Fruit fly (Drosophila melanogaster): Measurements from ENCODE around the gene ush.

Gene ush

DNA sequence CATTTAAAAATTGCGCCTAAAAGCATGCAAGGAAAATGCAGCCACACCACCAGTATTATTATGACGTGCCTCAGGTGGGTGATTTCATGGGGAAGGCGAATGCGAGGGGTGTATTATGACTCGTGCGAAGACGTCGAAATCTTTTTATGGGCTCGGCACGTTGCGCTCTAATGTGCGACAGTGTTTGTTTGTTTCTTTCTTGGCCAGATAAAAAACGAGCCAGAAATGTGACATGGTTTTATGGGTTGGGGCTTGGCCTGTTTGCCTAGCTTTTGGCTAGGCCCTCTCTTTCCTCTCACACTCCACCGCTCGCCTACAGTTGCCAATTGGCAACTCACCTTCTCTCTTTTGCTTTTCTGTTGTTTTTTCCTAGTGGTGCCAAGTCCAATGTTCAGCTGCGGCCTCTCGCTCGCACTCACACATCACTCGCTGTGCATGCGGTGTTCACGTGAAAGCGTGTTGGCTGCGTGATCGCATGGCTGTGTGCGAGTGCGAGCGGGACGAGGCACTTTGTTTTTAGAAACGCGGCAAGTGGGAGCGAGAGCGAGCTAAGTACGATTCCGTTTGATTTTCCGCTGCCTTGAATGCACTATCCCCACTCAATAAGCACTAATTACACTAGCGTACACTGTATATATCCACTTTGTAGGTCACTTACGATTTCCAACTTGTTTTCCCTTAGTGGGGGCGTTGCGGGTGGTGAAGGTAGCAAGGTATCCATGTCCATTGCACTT lies 2.9 kb downstream of the ush start (continued):
- TF ChIP-seq kay (GFP tag; optimal IDR thresholded peaks at IDR 0.05) (peak; percentile 89), caup (GFP tag; optimal IDR thresholded peaks at IDR 0.05; ENCODE audit: severe bottlenecking) (peak; percentile 52), kah (GFP tag; optimal IDR thresholded peaks at IDR 0.05) (peak; percentile 89), Trl (optimal IDR thresholded peaks at IDR 0.05) (peak; percentile 56 to 74), Trl (GFP tag; optimal IDR thresholded peaks at IDR 0.05) (peak; percentile 18), shn (GFP tag; optimal IDR thresholded peaks at IDR 0.05) (peak; percentile 40), CG7271 (tag; optimal IDR thresholded peaks at IDR 0.05) (no peak), repo (GFP tag; optimal IDR thresholded peaks at IDR 0.05) (peak; percentile 3), CG11504 (tag; optimal IDR thresholded peaks at IDR 0.05) (no peak), sens (GFP tag) (peak; percentile 88), wek (GFP tag; optimal IDR thresholded peaks at IDR 0.05) (peak; percentile 26), dpn (GFP tag; optimal IDR thresholded peaks at IDR 0.05) (peak in 1 of 2 experiments; percentile 11), Fer2 (tag; optimal IDR thresholded peaks at IDR 0.05) (no peak), CG9797 (GFP tag; optimal IDR thresholded peaks at IDR 0.05) (no peak), danr (GFP tag; IDR thresholded peaks at IDR 0.05) (no peak), Asciz (GFP tag; optimal IDR thresholded peaks at IDR 0.05) (no peak), D19A (tag; optimal IDR thresholded peaks at IDR 0.05) (peak; percentile 46), HHEX (GFP tag; optimal IDR thresholded peaks at IDR 0.05) (peak; percentile 68), CG13296 (GFP tag; optimal IDR thresholded peaks at IDR 0.05) (peak; percentile 76), YL-1 (GFP tag; optimal IDR thresholded peaks at IDR 0.05) (peak; percentile 27), Doc3 (GFP tag; IDR thresholded peaks at IDR 0.05; ENCODE audit: partially characterized antibody) (no peak), CG8478 (optimal IDR thresholded peaks at IDR 0.05) (peak; percentile 80), CG3281 (GFP tag; optimal IDR thresholded peaks at IDR 0.05) (peak; percentile 5), CG12659 (GFP tag; optimal IDR thresholded peaks at IDR 0.05) (no peak), fd3F (GFP tag; optimal IDR thresholded peaks at IDR 0.05) (no peak), lola (GFP tag; optimal IDR thresholded peaks at IDR 0.05) (no peak), Dad (GFP tag; optimal IDR thresholded peaks at IDR 0.05) (peak; percentile 42), BEAF-32 (GFP tag; optimal IDR thresholded peaks at IDR 0.05) (peak; percentile 9), Ravus (GFP tag; IDR thresholded peaks at IDR 0.05) (no peak), CG2116 (GFP tag; optimal IDR thresholded peaks at IDR 0.05) (no peak), CG9215 (GFP tag; IDR thresholded peaks at IDR 0.05) (no peak), CG11085 (GFP tag; IDR thresholded peaks at IDR 0.05) (no peak), Usf (GFP tag; optimal IDR thresholded peaks at IDR 0.05) (no peak), Side (GFP tag; optimal IDR thresholded peaks at IDR 0.05) (peak; percentile 54), slp2 (GFP tag; optimal IDR thresholded peaks at IDR 0.05) (no peak), CG4730 (GFP tag; IDR thresholded peaks at IDR 0.05) (no peak), CG13287 (GFP tag; IDR thresholded peaks at IDR 0.05; ENCODE audit: partially characterized antibody) (no peak), Vsx1 (GFP tag; optimal IDR thresholded peaks at IDR 0.05) (no peak), CG6272 (GFP tag; IDR thresholded peaks at IDR 0.05) (no peak), CG34224 (GFP tag; IDR thresholded peaks at IDR 0.05; ENCODE audit: partially characterized antibody) (no peak), zfh2 (GFP tag; optimal IDR thresholded peaks at IDR 0.05) (peak; percentile 20), CG6175 (GFP tag; IDR thresholded peaks at IDR 0.05) (no peak), CG32772 (GFP tag; IDR thresholded peaks at IDR 0.05) (no peak), Hand (GFP tag; optimal IDR thresholded peaks at IDR 0.05) (peak; percentile 39), dimm (GFP tag; IDR thresholded peaks at IDR 0.05) (no peak), Nf-YC (tag; optimal IDR thresholded peaks at IDR 0.05) (peak; percentile 65), CG13424 (tag; optimal IDR thresholded peaks at IDR 0.05) (no peak), Ets65A (GFP tag) (peak; percentile 70), maf-S (GFP tag; optimal IDR thresholded peaks at IDR 0.05) (no peak), CTCF (GFP tag; optimal IDR thresholded peaks at IDR 0.05) (peak; percentile 53), ranshi (GFP tag; IDR thresholded peaks at IDR 0.05) (no peak)

Data from whole organism, embryonic.